Fruit fly (Drosophila melanogaster) whole organism, prepupa: ENCODE data around the gene ab.

Source experiments
- CG11762 ChIP-seq: fragments of 200-800 bp; sonication (Bioruptor generic); optimal IDR thresholded peaks from 3 replicates; lab custom pipeline; 2016; ENCODE audit warnings: missing biosample characterization, missing genetic modification characterization; ENCODE audit not compliant: insufficient read depth
- CG1621 ChIP-seq: fragments of 200-800 bp; sonication (Bioruptor generic); optimal IDR thresholded peaks from 3 replicates; lab custom pipeline; 2018; ENCODE audit warnings: missing biosample characterization, mild to moderate bottlenecking, missing genetic modification characterization
- CG32006 ChIP-seq: fragments of 200-800 bp; sonication (Bioruptor generic); optimal IDR thresholded peaks from 3 replicates; lab custom pipeline; 2017; ENCODE audit warnings: missing biosample characterization, mild to moderate bottlenecking, missing genetic modification characterization
- CG34406 ChIP-seq: fragments of 200-800 bp; sonication (Bioruptor generic); optimal IDR thresholded peaks from 3 replicates; lab custom pipeline; 2016; ENCODE audit warnings: missing biosample characterization, missing genetic modification characterization
- CG4318 ChIP-seq: fragments of 200-800 bp; sonication (Bioruptor generic); optimal IDR thresholded peaks from 3 replicates; lab custom pipeline; 2017; ENCODE audit warnings: missing biosample characterization, mild to moderate bottlenecking, missing genetic modification characterization
- CG6163 ChIP-seq: fragments of 200-800 bp; sonication (Bioruptor generic); IDR thresholded peaks from 3 replicates; pipeline ENCODE4 v1.3.6; 2022; ENCODE audit warnings: missing biosample characterization, missing genetic modification characterization
- CG6276 ChIP-seq: fragments of 200-800 bp; sonication (Bioruptor generic); optimal IDR thresholded peaks from 2 replicates; lab custom pipeline; 2017; ENCODE audit warnings: missing biosample characterization, mild to moderate bottlenecking, missing genetic modification characterization
- CG6808 ChIP-seq: fragments of 200-800 bp; sonication (Bioruptor generic); optimal IDR thresholded peaks from 3 replicates; lab custom pipeline; 2017; ENCODE audit warnings: missing biosample characterization, missing genetic modification characterization, mild to moderate bottlenecking, moderate library complexity, missing genetic modification reagents
- CG6854 ChIP-seq: fragments of 200-800 bp; sonication (Bioruptor generic); optimal IDR thresholded peaks from 2 replicates; lab custom pipeline; 2017; ENCODE audit warnings: missing biosample characterization, mild to moderate bottlenecking, missing genetic modification characterization
- CG8319 ChIP-seq: fragments of 200-800 bp; sonication (Bioruptor generic); optimal IDR thresholded peaks from 3 replicates; lab custom pipeline; 2016; ENCODE audit warnings: missing biosample characterization, missing genetic modification characterization
- CG9139 ChIP-seq: fragments of 200-800 bp; sonication (Bioruptor generic); optimal IDR thresholded peaks from 3 replicates; lab custom pipeline; 2017; ENCODE audit warnings: missing biosample characterization, mild to moderate bottlenecking, missing genetic modification characterization
- Eip75B ChIP-seq: fragments of 200-800 bp; sonication (Bioruptor generic); optimal IDR thresholded peaks from 3 replicates; lab custom pipeline; 2016; ENCODE audit warnings: missing biosample characterization, missing genetic modification characterization
- Eip78C ChIP-seq: fragments of 200-800 bp; sonication (Bioruptor generic); peaks from one replicate; lab custom pipeline; 2016; ENCODE audit warnings: missing biosample characterization, missing genetic modification characterization
- Ets96B ChIP-seq: fragments of 200-800 bp; optimal IDR thresholded peaks from 2 replicates; lab custom pipeline; 2019; ENCODE audit warnings: missing biosample characterization, mild to moderate bottlenecking, missing genetic modification characterization, moderate library complexity
- Gug ChIP-seq: fragments of 200-800 bp; sonication (Bioruptor generic); IDR thresholded peaks from 2 replicates; pipeline ENCODE4 v1.3.6; 2022; ENCODE audit warnings: missing biosample characterization, missing genetic modification characterization
- Hr38 ChIP-seq: sonication (Bioruptor generic); optimal IDR thresholded peaks from 2 replicates; lab custom pipeline; 2016; ENCODE audit warnings: missing biosample characterization, missing genetic modification characterization
- Hr39 ChIP-seq: fragments of 200-800 bp; sonication (Bioruptor generic); optimal IDR thresholded peaks from 2 replicates; lab custom pipeline; 2016; ENCODE audit warnings: missing biosample characterization, missing genetic modification characterization
- Hr4 ChIP-seq: fragments of 200-800 bp; sonication (Bioruptor generic); optimal IDR thresholded peaks from 3 replicates; lab custom pipeline; 2016; ENCODE audit warnings: missing biosample characterization, missing genetic modification characterization
- Smox ChIP-seq: fragments of 200-800 bp; sonication (Bioruptor generic); optimal IDR thresholded peaks from 3 replicates; lab custom pipeline; 2016; ENCODE audit warnings: missing biosample characterization, missing genetic modification characterization
- Sox102F ChIP-seq: fragments of 200-800 bp; sonication (Bioruptor generic); optimal IDR thresholded peaks from 2 replicates; lab custom pipeline; 2016; ENCODE audit warnings: missing biosample characterization, mild to moderate bottlenecking, missing genetic modification characterization
- Sox14 ChIP-seq: fragments of 200-800 bp; sonication (Bioruptor generic); optimal IDR thresholded peaks from 3 replicates; lab custom pipeline; 2016; ENCODE audit warnings: missing biosample characterization, missing genetic modification characterization
- Sox15 ChIP-seq: fragments of 200-800 bp; sonication (Bioruptor generic); optimal IDR thresholded peaks from 3 replicates; lab custom pipeline; 2016; ENCODE audit warnings: missing biosample characterization, missing genetic modification characterization
- achi ChIP-seq: fragments of 200-800 bp; sonication (Bioruptor generic); optimal IDR thresholded peaks from 3 replicates; lab custom pipeline; 2016; ENCODE audit warnings: missing biosample characterization, missing genetic modification characterization
- cyc ChIP-seq: fragments of 200-800 bp; sonication (Bioruptor generic); optimal IDR thresholded peaks from 3 replicates; lab custom pipeline; 2016; ENCODE audit warnings: missing biosample characterization, missing genetic modification characterization
- dsx ChIP-seq: fragments of 200-800 bp; optimal IDR thresholded peaks from 3 replicates; lab custom pipeline; 2019; ENCODE audit warnings: missing biosample characterization, mild to moderate bottlenecking, missing genetic modification characterization, moderate library complexity; ENCODE audit not compliant: poor library complexity, severe bottlenecking
- eg ChIP-seq: fragments of 200-800 bp; sonication (Bioruptor generic); IDR thresholded peaks from 3 replicates; pipeline ENCODE4 v1.3.6; 2022; ENCODE audit warnings: missing biosample characterization, missing genetic modification characterization
- fd85E ChIP-seq: fragments of 200-800 bp; sonication (Bioruptor generic); optimal IDR thresholded peaks from 3 replicates; lab custom pipeline; 2016; ENCODE audit warnings: missing biosample characterization, missing genetic modification characterization
- pdm3 ChIP-seq: fragments of 200-800 bp; sonication (Bioruptor generic); optimal IDR thresholded peaks from 3 replicates; lab custom pipeline; 2016; ENCODE audit warnings: missing biosample characterization, missing genetic modification characterization
- spab ChIP-seq: fragments of 200-800 bp; sonication (Bioruptor generic); optimal IDR thresholded peaks from 2 replicates; lab custom pipeline; 2017; ENCODE audit warnings: missing biosample characterization, mild to moderate bottlenecking, missing genetic modification characterization, missing genetic modification reagents
- vri ChIP-seq: fragments of 200-800 bp; sonication (Bioruptor generic); optimal IDR thresholded peaks from 3 replicates; lab custom pipeline; 2016; ENCODE audit warnings: missing biosample characterization, mild to moderate bottlenecking, missing genetic modification characterization

The ab gene

dm6 chr2L:11307072-11307471 is 96.6 kb downstream of the ab start (continued):
- TF ChIP-seq CG34406 (GFP tag; lab: Kevin White, UChicago) = peak; percentile 35
- TF ChIP-seq spab (GFP tag; lab: Kevin White, UChicago) = peak; percentile 8
- TF ChIP-seq Gug = no peak
- peak; percentile 29; the same call in 1 of the 3 replicates for TF ChIP-seq CG6163 (GFP tag; lab: Robert Waterston, UW)
- no peak for TF ChIP-seq Sox15 (GFP tag; lab: Kevin White, UChicago)
- TF ChIP-seq Hr38 (GFP tag; lab: Kevin White, UChicago) = no peak
- no peak for TF ChIP-seq cyc
- TF ChIP-seq fd85E (GFP tag; lab: Kevin White, UChicago) = no peak
- TF ChIP-seq CG6854 (GFP tag; lab: Kevin White, UChicago) = no peak
- no peak for TF ChIP-seq eg (GFP tag; lab: Robert Waterston, UW)
- TF ChIP-seq CG32006 (GFP tag; lab: Kevin White, UChicago) = peak; percentile 71
- TF ChIP-seq dsx (GFP tag; lab: Kevin White, UChicago) = no peak
- TF ChIP-seq Hr4 (GFP tag; lab: Kevin White, UChicago) = no peak
- no peak for TF ChIP-seq CG6276
- peak; percentile 33 for TF ChIP-seq achi (GFP tag; lab: Kevin White, UChicago)
- TF ChIP-seq CG4318 = no peak
- TF ChIP-seq CG11762 (GFP tag; lab: Kevin White, UChicago) = no peak
- no peak for TF ChIP-seq CG1621 (tag; lab: Kevin White, UChicago)
- TF ChIP-seq vri (GFP tag; lab: Kevin White, UChicago) = no peak
- TF ChIP-seq Ets96B = peak; percentile 14

dm6 chr2L:11309806-11310205 is 99.3 kb downstream of the ab start:
- TF ChIP-seq spab (GFP tag; lab: Kevin White, UChicago) (no peak), Eip75B (no peak), CG11762 (GFP tag; lab: Kevin White, UChicago) (no peak), Sox15 (GFP tag; lab: Kevin White, UChicago) (no peak), pdm3 (no peak), CG4318 (no peak), Eip78C (GFP tag; lab: Kevin White, UChicago) (no peak), Sox102F (GFP tag; lab: Kevin White, UChicago) (no peak), Smox (GFP tag; lab: Kevin White, UChicago) (no peak), Hr4 (GFP tag; lab: Kevin White, UChicago) (no peak), CG6854 (GFP tag; lab: Kevin White, UChicago) (no peak), CG32006 (GFP tag; lab: Kevin White, UChicago) (no peak), CG9139 (no peak), Sox14 (GFP tag; lab: Kevin White, UChicago) (no peak), CG6808 (GFP tag; lab: Kevin White, UChicago) (no peak), CG8319 (GFP tag; lab: Kevin White, UChicago) (no peak), Hr38 (GFP tag; lab: Kevin White, UChicago) (no peak), CG1621 (tag; lab: Kevin White, UChicago) (no peak), Hr39 (GFP tag; lab: Kevin White, UChicago) (no peak)
